Worm (Caenorhabditis elegans) whole organism, young adult: ENCODE results near the gene sri-50.
"Not testable (repeated sequence)": the region's sequence is repeated elsewhere in the genome, so short reads cannot be mapped to it uniquely, and the experiment has no call there.

Experiments used
- ama-1 ChIP-seq, 3 experiments: fragments of 150-350 bp in 1 of 3; sonication (generic microtip) in 2 of 3; optimal IDR thresholded peaks; 2 replicates each; lab custom pipeline; 2014 to 2018; ENCODE audit warnings: missing biosample characterization in 2 of 3, missing genetic modification characterization in 2 of 3, missing genetic modification reagents in 2 of 3
- aptf-2 ChIP-seq: fragments of 200-800 bp; sonication (Bioruptor generic); conservative IDR thresholded peaks from 2 replicates; pipeline ENCODE4 v1.3.6; 2022; ENCODE audit warnings: missing genetic modification reagents, missing genetic modification characterization, missing compliant biosample characterization
- him-1 ChIP-seq: sonication (generic microtip); optimal IDR thresholded peaks from 2 replicates; lab custom pipeline; 2016; ENCODE audit warnings: missing genotype, missing genetic modification reagents, missing genetic modification characterization, missing compliant biosample characterization
- mxl-1 ChIP-seq: sonication (generic microtip); optimal IDR thresholded peaks from 2 replicates; lab custom pipeline; 2016; ENCODE audit warnings: missing genetic modification characterization, missing compliant biosample characterization
- nfya-2 ChIP-seq: fragments of 200-800 bp; sonication (Bioruptor generic); IDR thresholded peaks from 2 replicates; pipeline ENCODE4 v1.3.6; 2022; ENCODE audit warnings: missing genetic modification reagents, missing genetic modification characterization, missing compliant biosample characterization
- pbrm-1 ChIP-seq: fragments of 200-800 bp; sonication (Bioruptor generic); IDR thresholded peaks from 2 replicates; pipeline ENCODE4 v1.3.6; 2022; ENCODE audit warnings: missing genetic modification reagents, missing genetic modification characterization, missing compliant biosample characterization
- unc-62 ChIP-seq: fragments of 150-350 bp; optimal IDR thresholded peaks from 2 replicates; lab custom pipeline; 2014; ENCODE audit warnings: missing biosample characterization, missing genetic modification reagents, missing genetic modification characterization

DNA sequence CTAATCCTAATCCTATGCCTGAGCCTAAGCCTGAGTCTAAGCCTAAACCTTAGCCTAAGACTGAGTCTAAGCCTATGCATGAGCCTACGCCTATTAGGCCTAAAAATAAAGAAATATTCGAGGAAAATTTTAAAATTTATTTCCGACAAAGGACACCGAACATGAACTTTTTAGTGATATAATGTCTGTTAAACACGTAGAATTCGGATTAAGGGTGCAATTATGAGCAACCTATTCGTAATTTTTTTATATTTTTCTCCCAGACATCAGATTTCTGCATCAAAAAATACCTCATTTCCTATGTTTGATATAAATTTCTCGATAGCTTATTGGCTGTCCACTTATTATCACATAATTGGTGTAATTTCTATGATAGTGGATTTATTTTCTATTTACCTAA, 14.5 kb upstream of the sri-50 start, which contains the start of gene Y27F2A.11:
- not testable (repeated sequence) for TF ChIP-seq ama-1 (optimal IDR thresholded peaks at IDR 0.05; lab: Kevin White, UChicago); ama-1 (GFP tag; optimal IDR thresholded peaks at IDR 0.05; lab: Kevin White, UChicago); nfya-2 (GFP tag; lab: Robert Waterston, UW); mxl-1; aptf-2 (GFP tag; lab: Robert Waterston, UW); unc-62; pbrm-1 (GFP tag; lab: Robert Waterston, UW); him-1 (tag; lab: Kevin White, UChicago)
